Worm (Caenorhabditis elegans): ENCODE measurements around the gene fbxa-90.

DNA sequence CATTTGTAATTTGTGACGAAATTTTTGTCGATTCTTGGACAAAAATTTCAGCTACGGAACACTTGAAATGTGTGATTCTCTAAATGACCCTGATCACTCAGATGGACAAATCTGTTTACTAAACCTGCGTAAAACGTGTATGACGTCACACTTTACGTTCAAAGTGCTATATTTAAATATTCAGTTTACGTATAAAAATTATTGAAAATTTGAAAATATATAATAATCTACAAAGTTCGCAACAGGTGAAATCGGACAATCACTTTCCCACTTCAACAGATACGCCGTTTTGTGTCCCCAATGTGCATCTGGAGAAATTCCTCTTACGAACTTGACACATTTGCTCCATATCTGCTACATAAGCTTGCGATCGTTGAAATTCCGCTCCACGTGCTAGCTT, 38.6 kb downstream of the fbxa-90 start, which contains the start of gene srh-131:
- TF ChIP-seq nfyb-1 (GFP tag; IDR thresholded peaks at IDR 0.05) (no peak), tbx-9 (tag; optimal IDR thresholded peaks at IDR 0.05; ENCODE audit: borderline replicate concordance) (no peak), tlf-1 (GFP tag; optimal IDR thresholded peaks at IDR 0.05) (no peak), bed-2 (GFP tag; IDR thresholded peaks at IDR 0.05) (no peak), aptf-2 (GFP tag; conservative IDR thresholded peaks at IDR 0.05) (no peak), aptf-3 (GFP tag; IDR thresholded peaks at IDR 0.05) (no peak), efl-1 (GFP tag; optimal IDR thresholded peaks at IDR 0.05) (no peak)

All from whole organism, young adult.